Worm (Caenorhabditis elegans): ENCODE data around the gene F54C9.3.

F54C9.3 gene

ce11 chrII:8561227-8561626 lies 5.4 kb downstream of the F54C9.3 start, which contains the start of gene iff-2 (continued):
- TF ChIP-seq hlh-13 (GFP tag; optimal IDR thresholded peaks at IDR 0.05): no peak
- TF ChIP-seq ceh-31 (tag; optimal IDR thresholded peaks at IDR 0.05): peak; percentile 95
- TF ChIP-seq ceh-19 (GFP tag; optimal IDR thresholded peaks at IDR 0.05): peak; percentile 62
- TF ChIP-seq ztf-16 (tag; optimal IDR thresholded peaks at IDR 0.05): peak; percentile 83
- peak; percentile 100 for TF ChIP-seq hlh-30 (tag; optimal IDR thresholded peaks at IDR 0.05; ENCODE audit: insufficient read depth)
- TF ChIP-seq zip-5 (tag; optimal IDR thresholded peaks at IDR 0.05): no peak
- TF ChIP-seq ceh-24 (tag; optimal IDR thresholded peaks at IDR 0.05): no peak
- peak; percentile 93 for TF ChIP-seq unc-42 (tag; optimal IDR thresholded peaks at IDR 0.05)
- TF ChIP-seq tbx-7 (tag; optimal IDR thresholded peaks at IDR 0.05): peak; percentile 48
- TF ChIP-seq npax-4 (tag; optimal IDR thresholded peaks at IDR 0.05): no peak
- TF ChIP-seq ceh-30 (tag; optimal IDR thresholded peaks at IDR 0.05): peak; percentile 39
- no peak for TF ChIP-seq nhr-232 (tag; optimal IDR thresholded peaks at IDR 0.05)
- peak; percentile 37 for TF ChIP-seq ttx-3 (tag; optimal IDR thresholded peaks at IDR 0.05)
- TF ChIP-seq pag-3 (tag; optimal IDR thresholded peaks at IDR 0.05; ENCODE audit: borderline replicate concordance): no peak
- TF ChIP-seq ceh-18 (tag; optimal IDR thresholded peaks at IDR 0.05): peak; percentile 99
- TF ChIP-seq fax-1 (tag; optimal IDR thresholded peaks at IDR 0.05): no peak
- peak; percentile 66 for TF ChIP-seq F13H6.1 (tag; optimal IDR thresholded peaks at IDR 0.05)
- TF ChIP-seq lin-11 (tag; optimal IDR thresholded peaks at IDR 0.05): peak; percentile 13
- peak; percentile 97 for TF ChIP-seq nfya-1 (tag; optimal IDR thresholded peaks at IDR 0.05)
- no peak for TF ChIP-seq lim-6 (tag; optimal IDR thresholded peaks at IDR 0.05)
- TF ChIP-seq ceh-6 (GFP tag; optimal IDR thresholded peaks at IDR 0.05): peak; percentile 56
- TF ChIP-seq Y22D7AL.16 (tag; optimal IDR thresholded peaks at IDR 0.05): no peak
- peak; percentile 70 for TF ChIP-seq madf-2 (tag; optimal IDR thresholded peaks at IDR 0.05)
- peak; percentile 41 for TF ChIP-seq odd-2 (tag; optimal IDR thresholded peaks at IDR 0.05)
- peak; percentile 83 for TF ChIP-seq pax-1 (tag; optimal IDR thresholded peaks at IDR 0.05)
- no peak for TF ChIP-seq eyg-1 (tag; optimal IDR thresholded peaks at IDR 0.05)
- no peak for TF ChIP-seq hlh-15 (tag; optimal IDR thresholded peaks at IDR 0.05)
- TF ChIP-seq elt-2 (tag; optimal IDR thresholded peaks at IDR 0.05): peak; percentile 91
- TF ChIP-seq pha-2 (tag; optimal IDR thresholded peaks at IDR 0.05): peak; percentile 46
- peak; percentile 72 for TF ChIP-seq pat-9 (tag; optimal IDR thresholded peaks at IDR 0.05)

- peak; percentile 97 for TF ChIP-seq unc-42 (tag; optimal IDR thresholded peaks at IDR 0.05)
- TF ChIP-seq ceh-34 (tag; optimal IDR thresholded peaks at IDR 0.05): no peak
- TF ChIP-seq ceh-2 (tag; optimal IDR thresholded peaks at IDR 0.05): no peak
- TF ChIP-seq fkh-10 (GFP tag; optimal IDR thresholded peaks at IDR 0.05): peak; percentile 14
- TF ChIP-seq madf-2 (tag; optimal IDR thresholded peaks at IDR 0.05): no peak
- TF ChIP-seq hlh-6 (tag; optimal IDR thresholded peaks at IDR 0.05): no peak
Measured at ce11 chrII:8559188-8559587, 7.5 kb downstream of the F54C9.3 start.

- TF ChIP-seq ceh-6 (GFP tag; optimal IDR thresholded peaks at IDR 0.05) (no peak), npax-4 (tag; optimal IDR thresholded peaks at IDR 0.05) (no peak), ceh-9 (tag; optimal IDR thresholded peaks at IDR 0.05) (no peak), pqm-1 (tag; optimal IDR thresholded peaks at IDR 0.05) (no peak), Y22D7AL.16 (tag; optimal IDR thresholded peaks at IDR 0.05) (no peak), madf-2 (tag; optimal IDR thresholded peaks at IDR 0.05) (no peak), dve-1 (tag; optimal IDR thresholded peaks at IDR 0.05) (no peak), ztf-16 (tag; optimal IDR thresholded peaks at IDR 0.05) (no peak), pros-1 (tag; optimal IDR thresholded peaks at IDR 0.05) (no peak), ceh-48 (tag; optimal IDR thresholded peaks at IDR 0.05) (no peak), hlh-8 (tag; optimal IDR thresholded peaks at IDR 0.05) (no peak), hlh-6 (tag; optimal IDR thresholded peaks at IDR 0.05) (no peak), ceh-45 (GFP tag; IDR thresholded peaks at IDR 0.05) (no peak), zip-5 (tag; optimal IDR thresholded peaks at IDR 0.05) (no peak), odd-2 (tag; optimal IDR thresholded peaks at IDR 0.05) (no peak), F13H6.1 (tag; optimal IDR thresholded peaks at IDR 0.05) (no peak)
Measured at ce11 chrII:8556166-8556565, 10.5 kb downstream of the F54C9.3 start, which contains the start of gene glb-27. Gene glb-27, minus strand, starts transcription at chrII:8556266.
